Worm (Caenorhabditis elegans): ENCODE data around the gene sups-1.
A peak's percentile ranks its signal among the peaks of the same experiment; 100 is the strongest.

The sups-1 gene

ce11 chrX:6010573-6010972 lies 6.6 kb downstream of the sups-1 start, which contains the start of gene C09B8.3 (continued):
- TF ChIP-seq chd-7 (tag; optimal IDR thresholded peaks at IDR 0.05) (no peak), nhr-179 (tag; optimal IDR thresholded peaks at IDR 0.05) (no peak)

ce11 chrX:6015096-6015495 lies 11.1 kb downstream of the sups-1 start, which contains the start of gene C09B8.8:
TSS of gene C09B8.8 (plus strand) at chrX:6015492.
- no peak for TF ChIP-seq ceh-40 (GFP tag; IDR thresholded peaks at IDR 0.05)
- TF ChIP-seq unc-130 (GFP tag; optimal IDR thresholded peaks at IDR 0.05) = no peak
- TF ChIP-seq lin-35 (GFP tag; optimal IDR thresholded peaks at IDR 0.05) = no peak
- TF ChIP-seq ceh-27 (GFP tag; optimal IDR thresholded peaks at IDR 0.05) = no peak
- TF ChIP-seq gei-17 (GFP tag; optimal IDR thresholded peaks at IDR 0.05) = no peak
- no peak for TF ChIP-seq nfya-1 (tag; optimal IDR thresholded peaks at IDR 0.05; ENCODE audit: borderline replicate concordance, insufficient read depth)
- TF ChIP-seq sdz-38 (tag; optimal IDR thresholded peaks at IDR 0.05) = no peak
- no peak for TF ChIP-seq nfya-2 (GFP tag; IDR thresholded peaks at IDR 0.05)
- no peak for TF ChIP-seq tbx-9 (tag; optimal IDR thresholded peaks at IDR 0.05; ENCODE audit: borderline replicate concordance)
- TF ChIP-seq sptf-2 (GFP tag; optimal IDR thresholded peaks at IDR 0.05) = no peak
- no peak for TF ChIP-seq F39B2.1 (GFP tag; IDR thresholded peaks at IDR 0.05)
- TF ChIP-seq Y53F4B.3 (GFP tag; IDR thresholded peaks at IDR 0.05) = no peak
- no peak for TF ChIP-seq C06A6.2 (GFP tag; conservative IDR thresholded peaks at IDR 0.05)
- no peak for TF ChIP-seq snpc-1.1 (tag; optimal IDR thresholded peaks at IDR 0.05; ENCODE audit: insufficient read depth)
- TF ChIP-seq ets-4 (GFP tag; optimal IDR thresholded peaks at IDR 0.05) = no peak
- no peak for TF ChIP-seq aptf-3 (GFP tag; IDR thresholded peaks at IDR 0.05)
- TF ChIP-seq pha-4 (tag; optimal IDR thresholded peaks at IDR 0.05) = no peak

DNA sequence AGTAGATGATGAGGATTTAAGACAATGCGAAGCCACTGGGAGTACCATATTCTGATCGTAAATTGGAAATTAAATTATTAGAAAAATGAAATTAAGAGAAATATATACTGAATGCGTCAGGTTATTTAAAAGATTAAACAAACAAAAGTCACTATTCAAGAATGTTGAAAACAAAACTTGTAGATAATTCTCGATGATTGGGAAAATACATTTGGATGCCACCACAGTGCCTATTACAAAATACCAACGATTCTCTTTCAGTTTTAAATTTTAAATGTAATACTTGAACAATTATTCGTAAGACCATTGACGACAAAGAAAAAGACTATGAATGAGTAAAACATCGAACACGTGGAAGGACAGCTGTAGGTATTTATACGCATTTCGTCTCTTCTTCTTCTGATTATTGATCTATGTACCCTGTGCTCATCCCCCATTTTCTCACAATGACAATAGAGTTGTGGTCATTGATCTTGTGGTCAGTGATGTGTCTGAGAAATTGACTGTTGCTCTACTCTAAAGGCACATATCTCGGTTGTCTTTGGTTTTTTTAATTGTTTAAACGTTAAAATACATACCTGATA lies 16.0 kb downstream of the sups-1 start, which contains the start of gene C09B8.4:
TSS of gene C09B8.4 (minus strand) at position 51 of the 584 bp plus-strand sequence.
- TF ChIP-seq dox-1 (GFP tag; IDR thresholded peaks at IDR 0.05) (no peak), let-607 (tag; optimal IDR thresholded peaks at IDR 0.05) (peak in 1 of 2 experiments; percentile 87), K11D2.4 (GFP tag; IDR thresholded peaks at IDR 0.05) (no peak), nhr-80 (tag; optimal IDR thresholded peaks at IDR 0.05) (peak; percentile 0), mcd-1 (GFP tag; IDR thresholded peaks at IDR 0.05) (no peak), lin-35 (GFP tag; optimal IDR thresholded peaks at IDR 0.05) (no peak), T26A5.8 (tag; optimal IDR thresholded peaks at IDR 0.05) (no peak)

DNA sequence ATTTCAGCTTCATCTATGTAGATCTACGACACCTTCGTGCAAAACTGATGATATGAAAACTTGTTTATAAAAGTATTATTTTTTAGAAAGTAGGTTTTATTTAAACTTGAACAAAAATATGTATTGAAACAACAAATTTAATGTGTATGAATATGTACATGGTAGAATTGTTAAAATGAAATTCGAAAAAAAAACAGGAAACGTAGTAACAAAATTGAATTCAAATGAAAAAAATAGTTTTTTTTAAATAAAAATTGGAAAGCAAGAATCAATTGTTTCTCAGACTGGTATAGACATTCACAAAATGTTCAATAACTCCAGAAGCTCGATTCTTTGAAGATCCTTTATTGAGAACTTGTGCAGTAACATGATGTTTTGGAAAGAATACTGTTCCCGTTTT lies 16.8 kb downstream of the sups-1 start:
- TF ChIP-seq K11D2.4 (GFP tag; IDR thresholded peaks at IDR 0.05) (no peak), nhr-90 (tag; optimal IDR thresholded peaks at IDR 0.05) (no peak), egl-18 (GFP tag; IDR thresholded peaks at IDR 0.05) (no peak)

DNA sequence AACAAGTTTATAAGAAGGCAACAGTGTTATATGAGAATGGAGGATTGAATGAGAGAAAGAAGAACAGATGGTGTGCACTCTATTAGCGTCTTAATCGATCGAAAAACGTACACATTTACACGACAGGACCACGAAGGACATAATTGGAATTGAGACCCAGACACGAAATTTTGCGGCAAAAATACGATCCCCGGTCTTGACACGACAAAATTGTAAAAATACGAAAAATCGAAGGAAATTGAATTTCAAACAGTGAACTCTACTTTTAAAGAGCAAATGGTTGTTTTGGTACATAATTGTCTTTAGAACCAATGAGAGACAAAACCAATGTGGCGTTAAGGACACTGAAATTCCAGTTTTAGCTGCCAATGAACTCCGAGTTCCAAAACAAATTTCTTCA lies 18.5 kb downstream of the sups-1 start, which contains the start of gene lelo-3:
TSS of gene lelo-3 (minus strand) at position 101 of the 400 bp plus-strand sequence.
- no peak for TF ChIP-seq hlh-26 (GFP tag; conservative IDR thresholded peaks at IDR 0.05)
- no peak for TF ChIP-seq Y95B8A.8 (GFP tag; IDR thresholded peaks at IDR 0.05)
- TF ChIP-seq hmg-20 (GFP tag; IDR thresholded peaks at IDR 0.05) = no peak
- TF ChIP-seq lir-1 (GFP tag; conservative IDR thresholded peaks at IDR 0.05) = no peak
- no peak for TF ChIP-seq C17E4.6 (GFP tag; IDR thresholded peaks at IDR 0.05)
